Fruit fly (Drosophila melanogaster) S2 (cell line): Measurements from ENCODE around the gene Fur1.

ENCODE experiments used
- CG8478 ChIP-seq: fragments of >200 bp; optimal IDR thresholded peaks from 2 replicates; lab custom pipeline; 2018
- CTCF ChIP-seq, 2 experiments: fragments of >200 bp; optimal IDR thresholded peaks; 2 replicates each; lab custom pipeline; 2018

- TF ChIP-seq CTCF (optimal IDR thresholded peaks at IDR 0.05; lab: Kevin White, UChicago) (no peak), CG8478 (no peak)
Observed at dm6 chr3R:25309175-25309574, 163.7 kb downstream of the Fur1 start.
